Fruit fly (Drosophila melanogaster): Measurements from ENCODE around the gene meigo.

Gene meigo

DNA sequence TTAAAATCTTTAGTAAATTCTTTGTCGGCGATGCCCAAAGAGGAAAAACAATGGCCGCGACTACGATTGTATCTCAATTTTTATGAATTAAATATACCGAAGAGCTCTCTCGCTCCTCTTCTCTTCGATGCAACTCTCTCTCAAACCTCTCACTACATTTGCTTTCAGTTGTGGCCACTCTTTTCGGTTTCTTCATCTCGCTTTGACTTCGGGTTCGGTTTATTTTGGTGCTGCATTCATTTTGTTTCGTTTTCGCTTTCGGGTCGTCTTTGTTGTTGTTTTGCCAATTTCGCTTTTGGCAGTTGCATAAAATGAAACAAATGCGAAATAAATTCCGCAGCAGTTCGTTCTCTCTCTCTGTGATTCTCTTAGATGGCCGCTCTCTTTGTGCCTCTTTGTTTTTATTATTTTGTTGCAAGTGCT, 14.8 kb downstream of the meigo start:
- TF ChIP-seq noc (tag; optimal IDR thresholded peaks at IDR 0.05): no peak

DNA sequence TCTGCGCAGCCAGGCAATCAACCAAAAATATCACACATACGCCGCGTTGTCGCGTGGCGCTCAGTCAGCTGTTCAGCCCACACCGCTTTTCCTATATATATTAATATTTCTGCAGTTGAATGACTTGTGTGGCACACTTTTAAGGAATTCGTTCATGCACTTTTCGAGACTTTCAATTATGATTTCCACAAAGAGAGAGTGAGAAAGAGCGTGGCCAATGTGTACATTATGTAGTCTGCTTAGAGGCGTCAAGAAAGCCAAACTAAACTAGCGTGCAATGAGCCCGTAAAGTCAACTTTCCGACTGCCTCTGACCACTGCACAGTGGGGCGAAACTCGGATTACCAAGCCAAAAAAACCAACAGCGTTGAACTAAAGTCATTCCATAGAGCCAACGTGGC, 16.1 kb downstream of the meigo start:
- TF ChIP-seq noc (tag; optimal IDR thresholded peaks at IDR 0.05): no peak

DNA sequence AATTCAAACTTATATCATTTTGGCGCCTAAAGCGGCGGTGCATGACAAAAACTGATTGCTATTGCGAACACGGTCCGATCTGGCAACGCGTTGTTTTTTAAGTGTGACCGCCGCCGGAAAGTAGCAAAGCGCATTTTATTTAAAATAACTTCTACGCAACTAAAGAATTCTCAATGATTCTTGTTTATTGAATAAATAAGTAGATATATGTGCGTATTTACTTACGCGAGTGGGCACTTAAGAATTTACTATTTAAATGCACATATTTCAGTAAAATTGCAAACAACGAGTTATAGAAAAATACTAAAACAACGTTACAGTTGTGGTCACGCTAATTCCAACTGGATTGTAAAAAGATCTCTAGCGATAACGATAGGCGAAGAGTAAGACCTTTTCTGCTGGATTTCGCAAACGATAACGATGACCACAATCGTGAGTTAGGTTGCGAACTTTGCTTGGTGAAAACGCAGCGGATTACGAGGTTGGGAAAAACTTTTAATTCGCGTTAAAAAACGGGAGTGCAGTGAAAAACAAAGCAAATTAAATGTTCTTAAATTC, 17.9 kb downstream of the meigo start:
- TF ChIP-seq noc (tag; optimal IDR thresholded peaks at IDR 0.05): no peak

DNA sequence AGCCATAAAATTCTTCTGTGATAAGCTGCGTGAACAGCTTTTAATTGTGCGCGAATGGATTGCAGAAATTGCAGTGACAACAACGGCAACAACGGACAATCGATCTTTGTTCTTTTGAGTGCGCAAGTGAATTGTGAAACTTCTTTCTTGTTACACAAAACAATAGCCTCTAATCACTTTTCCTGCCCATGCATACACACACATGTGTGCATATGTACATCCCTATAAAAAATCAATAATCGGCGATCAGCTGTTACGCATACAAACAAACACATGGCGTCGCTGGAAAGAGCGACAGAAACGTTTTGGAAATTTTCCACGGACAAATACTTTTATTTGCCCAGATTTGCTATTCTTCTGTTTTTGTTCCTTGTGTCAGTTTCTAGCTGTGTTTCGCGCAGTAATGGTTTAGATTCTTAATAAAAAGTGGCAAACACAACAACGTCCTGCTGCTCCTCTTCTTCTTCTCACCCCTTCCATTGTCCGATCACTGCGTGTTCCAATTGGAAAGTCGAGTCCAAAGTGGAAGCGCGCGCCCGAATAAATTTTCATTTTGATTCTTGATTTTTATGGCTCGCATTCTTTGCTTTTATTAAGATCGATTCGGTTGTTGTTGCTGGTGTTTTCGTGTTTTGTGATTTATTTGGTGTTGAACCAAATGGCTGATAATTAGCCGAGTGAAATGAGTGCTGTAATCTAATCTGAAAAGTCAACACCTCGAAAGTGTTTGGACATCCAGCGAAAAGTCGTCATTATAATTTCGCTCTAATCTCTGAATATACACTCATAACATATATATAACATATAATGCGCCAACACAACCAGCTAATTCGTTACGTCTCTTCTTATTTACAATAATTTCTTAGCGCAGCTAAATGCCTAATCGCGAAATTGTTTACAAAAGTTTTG, 18.8 kb downstream of the meigo start:
- peak; percentile 92 for TF ChIP-seq noc (tag; optimal IDR thresholded peaks at IDR 0.05)

DNA sequence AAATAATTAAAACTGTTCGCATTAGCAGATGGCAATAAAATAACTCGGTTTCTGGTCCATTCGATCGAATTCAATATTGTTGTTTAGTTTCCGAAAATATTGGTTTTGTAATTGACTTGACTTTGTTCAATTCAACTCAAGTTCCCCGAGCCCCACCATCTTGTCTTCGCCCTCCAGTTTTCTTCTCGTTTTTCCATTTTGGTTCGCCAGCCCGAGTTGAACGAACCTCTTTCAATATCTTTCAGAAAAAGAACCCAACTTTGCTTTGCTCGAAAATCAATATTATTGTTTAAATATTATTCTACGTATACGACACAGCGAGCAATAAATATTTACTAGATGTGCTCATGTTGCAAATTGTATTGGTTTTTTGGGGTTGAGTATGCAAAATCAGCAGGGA, 20.6 kb downstream of the meigo start:
- no peak for TF ChIP-seq noc (tag; optimal IDR thresholded peaks at IDR 0.05)

DNA sequence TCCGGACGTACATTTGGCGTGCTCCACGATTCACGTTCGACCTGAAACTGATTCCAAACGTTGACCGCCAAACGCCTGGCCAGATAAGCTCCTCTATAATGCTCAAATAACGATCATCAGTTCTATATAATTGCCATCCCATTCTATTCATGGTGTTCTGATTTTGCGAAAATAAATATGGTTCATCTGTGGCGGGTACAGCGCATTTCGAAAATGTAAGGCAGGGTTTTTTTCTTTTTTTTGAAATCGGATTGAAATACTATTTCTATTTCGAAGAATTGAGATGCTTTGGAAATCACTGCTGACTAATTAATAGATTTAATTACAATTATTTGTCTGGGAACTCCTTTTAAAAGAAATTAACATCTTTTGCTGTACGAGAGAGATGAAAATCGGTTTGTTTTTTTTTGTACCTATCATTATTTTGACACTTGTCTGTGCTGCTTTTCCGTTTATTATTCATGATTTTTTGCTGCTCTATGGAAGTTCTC, 23.0 kb downstream of the meigo start, which contains the start of gene cDIP:
Gene cDIP (minus strand): TSS at position 51 of the 491 bp plus-strand sequence.
- no peak for TF ChIP-seq noc (tag; optimal IDR thresholded peaks at IDR 0.05)

DNA sequence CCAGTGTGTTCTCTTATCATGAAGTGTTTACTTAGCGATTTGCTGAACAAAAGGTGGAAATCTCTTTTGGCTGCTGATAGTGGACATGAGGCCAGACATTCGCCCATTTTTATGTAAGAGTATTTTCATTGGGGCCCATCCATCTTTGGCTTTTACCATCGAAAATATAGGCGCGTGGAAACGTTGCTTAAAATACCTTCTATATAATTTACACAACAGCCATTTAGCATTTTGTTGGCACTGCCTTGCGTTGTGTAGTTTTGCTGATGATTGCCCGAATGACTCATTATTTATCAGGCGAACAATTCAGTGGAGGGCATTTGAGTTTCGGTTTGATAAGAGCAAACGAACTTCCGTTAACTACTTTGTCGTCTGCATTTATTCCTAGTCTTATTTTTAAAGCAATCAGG, 23.6 kb downstream of the meigo start:
- peak; percentile 76 for TF ChIP-seq noc (tag; optimal IDR thresholded peaks at IDR 0.05)

DNA sequence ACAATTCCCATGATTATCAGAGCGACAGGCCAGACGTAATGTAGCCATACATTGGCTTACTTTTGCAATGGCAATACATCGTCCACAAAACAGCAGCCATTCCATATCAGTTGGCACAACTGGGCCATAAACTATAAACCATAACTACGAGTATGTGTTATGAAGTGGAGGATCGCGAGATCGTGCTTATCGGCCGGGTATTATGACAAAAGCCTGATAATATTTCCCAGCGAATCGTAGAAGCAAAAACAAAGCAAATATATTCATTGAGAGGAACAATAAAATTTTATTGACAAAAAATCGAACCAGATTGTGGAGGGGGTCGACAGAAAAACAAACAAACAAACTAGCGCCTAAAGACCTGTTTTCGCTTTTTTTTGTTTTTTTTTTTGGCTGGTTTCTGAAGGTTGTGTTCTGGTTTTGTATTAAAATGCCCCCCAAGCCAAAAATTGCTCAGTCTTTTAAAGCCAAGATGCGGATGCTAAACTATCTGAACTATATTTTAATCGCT, 25.3 kb downstream of the meigo start, which contains the start of gene CG5810:
Gene CG5810 (plus strand): TSS at position 461 of the 511 bp plus-strand sequence.
- TF ChIP-seq noc (tag; optimal IDR thresholded peaks at IDR 0.05): peak; percentile 81

DNA sequence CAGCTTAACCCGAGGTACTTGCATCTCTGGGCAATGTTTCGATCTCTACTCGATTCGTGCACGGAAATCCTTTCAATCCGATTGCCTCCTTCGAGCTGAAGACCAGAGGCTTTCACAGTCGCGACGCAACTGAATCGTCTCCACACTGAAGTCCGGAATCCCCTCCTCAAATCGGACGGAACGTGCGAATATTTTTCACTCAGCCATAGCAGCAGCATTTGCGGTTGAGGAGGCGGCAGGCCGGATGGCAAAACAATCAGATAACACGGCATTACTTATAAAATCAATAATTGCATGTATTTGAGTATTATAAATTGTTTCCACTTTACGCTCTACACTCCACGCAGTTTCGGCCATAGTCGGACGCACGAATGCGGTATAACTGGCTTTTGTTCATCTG, 30.0 kb downstream of the meigo start, which contains the start of gene Snmp1:
Gene Snmp1 (minus strand): TSS at position 101 of the 400 bp plus-strand sequence.
- TF ChIP-seq noc (tag; optimal IDR thresholded peaks at IDR 0.05): no peak

DNA sequence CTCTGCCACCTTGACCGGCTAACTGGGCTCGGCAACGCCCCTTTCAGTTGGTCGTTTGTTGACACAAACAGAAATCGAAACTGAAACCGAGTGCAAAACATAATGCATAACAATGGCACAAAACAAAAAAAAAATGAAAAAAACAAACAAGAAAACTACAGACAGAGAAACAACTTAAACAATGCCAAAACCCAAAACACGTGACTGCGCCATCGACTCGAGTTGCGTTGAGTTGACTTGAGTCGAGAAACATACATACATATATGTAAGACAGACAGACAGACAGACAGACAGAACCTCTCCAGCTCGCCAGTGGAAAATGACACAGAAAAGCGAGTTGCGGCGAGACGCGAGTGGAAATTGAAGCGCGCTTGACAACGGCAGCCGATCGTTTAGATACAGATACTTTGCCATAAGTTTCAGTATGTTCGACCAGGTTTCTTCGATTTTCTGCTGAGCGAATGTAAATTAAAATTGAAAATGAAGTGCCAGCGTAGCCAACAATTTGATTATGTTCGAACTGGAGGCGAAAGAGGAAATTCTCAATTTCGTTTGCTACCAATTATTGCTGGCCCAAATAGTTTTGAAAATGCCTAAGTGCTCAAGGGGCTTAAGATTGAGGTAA, 31.6 kb downstream of the meigo start:
- no peak for TF ChIP-seq noc (tag; optimal IDR thresholded peaks at IDR 0.05)

DNA sequence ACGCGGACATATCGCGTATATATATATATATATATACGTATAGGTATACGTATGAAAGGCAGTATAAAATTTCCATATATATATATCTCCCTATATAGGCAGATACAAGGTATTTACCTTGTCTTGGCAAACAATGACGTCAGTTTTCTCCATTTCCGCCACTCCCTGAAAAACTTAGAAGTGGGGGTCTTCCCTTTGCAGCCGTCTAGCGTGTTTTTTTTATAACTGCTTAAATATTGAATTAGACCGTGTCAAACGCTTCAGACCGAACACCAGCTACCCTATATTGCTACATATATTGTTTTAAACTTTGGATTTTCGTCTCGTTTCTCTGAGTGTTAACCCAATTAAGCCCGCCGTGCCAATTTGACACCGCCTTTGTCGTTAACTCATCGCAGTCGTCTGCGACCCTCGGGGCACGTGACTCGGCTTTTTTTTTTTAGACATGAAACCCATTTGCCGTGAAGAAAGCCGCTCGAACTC, 38.6 kb downstream of the meigo start:
- TF ChIP-seq noc (tag; optimal IDR thresholded peaks at IDR 0.05): peak; percentile 11

DNA sequence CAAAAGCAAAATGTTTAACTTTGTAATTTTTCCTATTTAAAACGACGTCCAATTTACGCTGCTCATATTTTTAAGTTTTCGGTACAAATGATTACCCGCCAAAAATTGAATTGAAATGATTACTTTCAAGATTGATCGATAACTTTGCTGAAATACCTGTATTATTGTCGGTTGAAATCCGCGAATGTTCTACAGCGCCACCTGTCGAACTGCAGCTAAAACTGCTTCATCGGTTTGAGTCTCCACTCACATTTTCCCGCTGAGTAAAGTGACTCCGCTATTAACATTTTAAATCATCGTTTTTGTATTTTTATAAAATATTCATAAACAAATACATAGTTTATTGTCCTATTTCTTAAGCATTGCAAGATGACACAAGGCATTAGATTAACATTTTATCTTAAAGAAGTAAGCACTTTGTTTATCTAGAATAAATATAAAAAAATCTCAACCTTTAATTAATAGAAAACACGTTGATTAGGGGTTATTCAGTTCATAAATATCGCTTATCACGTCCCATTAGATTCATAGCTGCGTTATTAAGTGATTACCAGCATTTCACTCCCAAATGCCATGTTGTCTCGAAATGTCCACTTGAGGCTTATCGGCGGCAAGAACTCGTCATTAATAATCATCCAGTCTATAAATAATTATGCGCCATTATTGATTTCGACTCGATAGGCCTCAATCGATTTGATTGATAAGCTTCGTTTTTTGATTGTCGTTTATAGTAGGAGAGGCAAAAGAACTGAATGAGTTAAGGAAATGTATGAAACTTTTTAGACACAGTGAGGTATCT, 41.7 kb downstream of the meigo start:
- TF ChIP-seq noc (tag; optimal IDR thresholded peaks at IDR 0.05): peak; percentile 87

DNA sequence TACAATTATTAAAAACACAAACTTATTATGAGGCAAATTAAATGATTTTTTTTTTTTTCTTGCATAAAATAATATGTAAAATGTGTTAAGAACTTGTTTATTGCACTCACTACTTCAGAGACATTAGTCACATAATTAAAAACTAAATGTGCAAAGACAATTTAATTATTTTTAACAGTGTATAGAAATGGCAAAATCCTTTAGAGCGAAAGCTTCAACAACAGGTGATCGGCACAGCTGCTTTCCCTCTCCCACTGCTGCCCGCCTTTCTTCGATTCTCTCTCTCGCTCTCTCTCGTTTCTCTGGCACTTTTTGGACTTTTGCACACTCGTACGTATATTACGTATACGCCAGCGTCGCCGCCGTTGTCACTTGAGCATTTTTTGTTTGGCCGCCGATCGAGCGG, 42.3 kb downstream of the meigo start:
- peak; percentile 77 for TF ChIP-seq noc (tag; optimal IDR thresholded peaks at IDR 0.05)

DNA sequence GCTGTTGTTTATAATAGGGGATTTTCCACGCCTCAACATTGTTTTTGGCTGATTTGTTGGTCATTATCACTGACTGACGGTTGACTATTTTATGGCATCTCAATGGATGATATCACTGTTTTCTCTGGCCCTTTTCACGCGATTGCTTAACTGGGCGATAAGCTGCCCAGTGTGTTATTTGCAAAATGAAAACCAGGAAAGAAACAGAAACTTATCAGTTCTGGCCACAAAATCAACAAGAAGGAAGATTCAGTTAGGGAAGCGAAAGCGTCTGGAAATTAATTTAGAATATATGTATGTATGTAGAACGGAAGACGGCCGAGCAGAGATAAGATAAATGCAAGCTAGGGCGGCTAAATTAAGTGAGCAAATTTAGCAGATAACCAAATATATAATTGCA, 43.9 kb downstream of the meigo start:
- TF ChIP-seq noc (tag; optimal IDR thresholded peaks at IDR 0.05): peak; percentile 14
